Worm (Caenorhabditis elegans) whole organism, L2 larva: ENCODE data around the gene irld-57.

Experiments
- C34F6.9 ChIP-seq: fragments of 150-350 bp; optimal IDR thresholded peaks from 2 replicates; lab custom pipeline; 2014; ENCODE audit warnings: missing biosample characterization, missing genetic modification characterization
- alr-1 ChIP-seq: fragments of 150-350 bp; optimal IDR thresholded peaks from 2 replicates; lab custom pipeline; 2014; ENCODE audit warnings: missing biosample characterization, missing genetic modification characterization
- blmp-1 ChIP-seq: sonication (generic microtip); optimal IDR thresholded peaks from 2 replicates; lab custom pipeline; 2017; ENCODE audit warnings: missing genetic modification characterization, mild to moderate bottlenecking, missing compliant biosample characterization, antibody characterized with exemption, moderate library complexity; ENCODE audit not compliant: insufficient read depth
- elt-3 ChIP-seq: sonication (generic microtip); optimal IDR thresholded peaks from 2 replicates; lab custom pipeline; 2017; ENCODE audit warnings: missing biosample characterization, missing genetic modification characterization
- nhr-10 ChIP-seq: sonication (generic microtip); optimal IDR thresholded peaks from 2 replicates; lab custom pipeline; 2017; ENCODE audit warnings: missing biosample characterization, missing genetic modification characterization
- nhr-12 ChIP-seq: fragments of 150-350 bp; optimal IDR thresholded peaks from 2 replicates; lab custom pipeline; 2014; ENCODE audit warnings: missing biosample characterization, missing genetic modification characterization
- nhr-21 ChIP-seq: fragments of 150-350 bp; optimal IDR thresholded peaks from 2 replicates; lab custom pipeline; 2014; ENCODE audit warnings: missing biosample characterization, missing genetic modification characterization
- nhr-237 ChIP-seq: fragments of 150-350 bp; optimal IDR thresholded peaks from 2 replicates; lab custom pipeline; 2014; ENCODE audit warnings: missing biosample characterization, missing genetic modification characterization
- nhr-25 ChIP-seq: fragments of 150-350 bp; sonication (generic microtip); optimal IDR thresholded peaks from 3 replicates; lab custom pipeline; 2014; ENCODE audit warnings: missing biosample characterization, missing genetic modification characterization
- nhr-77 ChIP-seq: fragments of 150-350 bp; optimal IDR thresholded peaks from 2 replicates; lab custom pipeline; 2014; ENCODE audit warnings: missing biosample characterization, missing genetic modification characterization
- sem-4 ChIP-seq: fragments of 150-350 bp; optimal IDR thresholded peaks from 2 replicates; lab custom pipeline; 2014; ENCODE audit warnings: missing biosample characterization, missing genetic modification reagents, missing genetic modification characterization
- skn-1 ChIP-seq: sonication (generic microtip); optimal IDR thresholded peaks from 2 replicates; lab custom pipeline; 2017; ENCODE audit warnings: missing biosample characterization, missing genetic modification characterization
- zag-1 ChIP-seq: fragments of 150-350 bp; optimal IDR thresholded peaks from 2 replicates; lab custom pipeline; 2014; ENCODE audit warnings: missing biosample characterization, missing genetic modification characterization
- ztf-11 ChIP-seq: sonication (generic microtip); optimal IDR thresholded peaks from 2 replicates; lab custom pipeline; 2017; ENCODE audit warnings: missing biosample characterization, missing genetic modification characterization

- no peak for TF ChIP-seq nhr-25 (tag; lab: Kevin White, UChicago)
- TF ChIP-seq nhr-77 = no peak
- TF ChIP-seq nhr-10 (tag; lab: Kevin White, UChicago) = no peak
- no peak for TF ChIP-seq nhr-237
- no peak for TF ChIP-seq alr-1 (tag; lab: Kevin White, UChicago)
- TF ChIP-seq zag-1 = no peak
- TF ChIP-seq sem-4 (tag; lab: Kevin White, UChicago) = no peak
- no peak for TF ChIP-seq elt-3
- no peak for TF ChIP-seq nhr-12
- TF ChIP-seq ztf-11 (tag; lab: Kevin White, UChicago) = no peak
- TF ChIP-seq skn-1 (tag; lab: Kevin White, UChicago) = no peak
- no peak for TF ChIP-seq blmp-1 (tag; lab: Kevin White, UChicago)
- TF ChIP-seq nhr-21 (tag; lab: Kevin White, UChicago) = no peak
- no peak for TF ChIP-seq C34F6.9 (tag; lab: Kevin White, UChicago)
These were observed 16.1 kb downstream of the irld-57 start, which contains the start of gene Y6E2A.1 for ce11 chrV:15710401-15710800.
